Worm (Caenorhabditis elegans): ENCODE results near the gene nlp-35.

ce11 chrIV:9533071-9533470 is 14.3 kb upstream of the nlp-35 start, which contains the start of gene F56H11.2:
- TF ChIP-seq lag-1 (GFP tag; IDR thresholded peaks at IDR 0.05), result no peak
- TF ChIP-seq B0019.2 (GFP tag; conservative IDR thresholded peaks at IDR 0.05), result no peak
- no peak for TF ChIP-seq ztf-28 (GFP tag; IDR thresholded peaks at IDR 0.05)
- no peak for TF ChIP-seq pha-4 (tag; optimal IDR thresholded peaks at IDR 0.05)
- TF ChIP-seq ama-1 (optimal IDR thresholded peaks at IDR 0.05), result no peak
- TF ChIP-seq ama-1 (GFP tag; optimal IDR thresholded peaks at IDR 0.05), result no peak
- no peak for TF ChIP-seq lin-35 (GFP tag; optimal IDR thresholded peaks at IDR 0.05)

Measured in whole organism, young adult.